Worm (Caenorhabditis elegans): ENCODE measurements around the gene ZK1248.4.

- TF ChIP-seq peb-1 (tag; optimal IDR thresholded peaks at IDR 0.05) = no peak
- TF ChIP-seq nhr-237 (tag; optimal IDR thresholded peaks at IDR 0.05) = no peak
- no peak for TF ChIP-seq ama-1 (optimal IDR thresholded peaks at IDR 0.05)
- TF ChIP-seq F13H6.1 (tag; optimal IDR thresholded peaks at IDR 0.05) = no peak
- TF ChIP-seq ZK546.5 (tag; optimal IDR thresholded peaks at IDR 0.05) = no peak
- TF ChIP-seq ztf-11 (tag; optimal IDR thresholded peaks at IDR 0.05) = no peak
Observed at ce11 chrII:5820282-5820762, 1.9 kb downstream of the ZK1248.4 start, which contains the start of gene ehs-1.
